Worm (Caenorhabditis elegans): ENCODE measurements around the gene cbd-1.

cbd-1 gene

DNA sequence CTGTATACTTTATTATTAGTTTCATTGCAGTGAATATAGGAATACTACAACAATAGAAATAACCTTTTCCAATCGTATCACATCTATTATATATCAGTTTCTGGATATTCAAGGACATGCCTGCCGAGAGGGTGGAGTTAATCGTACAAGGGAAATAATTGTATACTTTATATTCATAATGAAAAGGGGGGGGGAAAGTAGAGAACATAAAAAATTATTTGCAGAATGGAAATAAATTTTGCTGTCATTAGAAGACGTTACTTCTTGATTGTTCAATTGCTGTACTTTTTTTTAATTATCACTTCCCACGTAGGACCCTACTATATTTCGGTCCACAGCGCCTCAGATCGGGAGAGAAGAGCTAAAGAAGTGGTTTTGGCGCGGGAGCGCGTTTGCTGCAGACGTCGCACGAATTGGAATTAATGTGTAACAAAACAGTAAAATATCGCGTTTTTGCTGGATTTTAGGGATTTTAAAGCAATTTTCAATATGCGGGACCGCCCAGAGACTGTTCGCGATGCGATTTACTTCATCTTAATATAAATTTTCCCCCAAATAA is 25.6 kb downstream of the cbd-1 start, which contains the start of gene dsl-6:
TSS of gene dsl-6 (minus strand) at position 51 of the 559 bp plus-strand sequence.
- peak; percentile 53 for TF ChIP-seq ceh-100 (GFP tag; IDR thresholded peaks at IDR 0.05)
- 0 out of 2 replicates have a peak, but pooled peaks have one; percentile 30 for TF ChIP-seq mcd-1 (GFP tag; IDR thresholded peaks at IDR 0.05)

DNA sequence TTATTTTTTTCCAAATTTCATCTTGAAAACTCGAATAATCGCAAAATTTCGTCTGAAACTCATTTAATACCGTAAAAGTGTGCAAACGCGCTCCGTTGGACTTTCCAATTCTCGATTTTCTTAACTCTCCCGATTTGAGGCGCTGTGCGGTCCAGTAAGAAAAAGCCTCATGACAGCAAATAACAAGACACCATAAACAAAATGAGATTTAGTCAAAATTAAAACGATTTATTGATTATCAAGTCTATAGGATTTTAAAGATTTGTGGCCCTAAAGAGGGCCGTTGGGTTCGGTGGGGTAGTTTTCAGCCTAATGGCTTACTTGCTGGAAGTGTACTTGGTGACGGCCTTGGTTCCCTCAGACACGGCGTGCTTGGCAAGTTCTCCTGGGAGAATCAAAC is 27.3 kb downstream of the cbd-1 start:
- TF ChIP-seq F33H1.4 (GFP tag; IDR thresholded peaks at IDR 0.05), result peak; percentile 57
- 0 out of 2 replicates have a peak, but pooled peaks have one; percentile 64 for TF ChIP-seq F37B4.10 (GFP tag; IDR thresholded peaks at IDR 0.05)
- peak; percentile 88; the same call in 1 of the 2 replicates for TF ChIP-seq F39B2.1 (GFP tag; IDR thresholded peaks at IDR 0.05)
- 0 out of 2 replicates have a peak, but pooled peaks have one; percentile 37 for TF ChIP-seq nfyb-1 (GFP tag; IDR thresholded peaks at IDR 0.05)
- TF ChIP-seq attf-6 (GFP tag; IDR thresholded peaks at IDR 0.05), result peak; percentile 85
- peak; percentile 84 for TF ChIP-seq madf-6 (GFP tag; IDR thresholded peaks at IDR 0.05)
- peak; percentile 73; the same call in 1 of the 2 replicates for TF ChIP-seq Y79H2A.3 (GFP tag; conservative IDR thresholded peaks at IDR 0.05)
- peak; percentile 89 for TF ChIP-seq lin-26 (GFP tag; IDR thresholded peaks at IDR 0.05)
- peak; percentile 90 for TF ChIP-seq dox-1 (GFP tag; IDR thresholded peaks at IDR 0.05)
- 0 out of 2 replicates have a peak, but pooled peaks have one; percentile 72 for TF ChIP-seq cebp-2 (GFP tag; IDR thresholded peaks at IDR 0.05)
- 0 out of 2 replicates have a peak, but pooled peaks have one; percentile 58 for TF ChIP-seq Y95B8A.8 (GFP tag; IDR thresholded peaks at IDR 0.05)
- TF ChIP-seq hrde-1 (tag; optimal IDR thresholded peaks at IDR 0.05; ENCODE audit: borderline replicate concordance), result peak; percentile 10
- TF ChIP-seq Y53G8AR.9 (GFP tag; conservative IDR thresholded peaks at IDR 0.05), result peak; percentile 72
- peak; percentile 73 for TF ChIP-seq mcd-1 (GFP tag; IDR thresholded peaks at IDR 0.05)
- peak; percentile 8 for TF ChIP-seq lsl-1 (GFP tag; optimal IDR thresholded peaks at IDR 0.05)
- peak; percentile 72 for TF ChIP-seq ceh-100 (GFP tag; IDR thresholded peaks at IDR 0.05)
- peak; percentile 74 for TF ChIP-seq D2030.7 (GFP tag; IDR thresholded peaks at IDR 0.05)
- TF ChIP-seq hmg-1.2 (GFP tag; IDR thresholded peaks at IDR 0.05), result peak; percentile 42; the same call in 1 of the 2 replicates
- 0 out of 2 replicates have a peak, but pooled peaks have one; percentile 58 for TF ChIP-seq ztf-28 (GFP tag; IDR thresholded peaks at IDR 0.05)
- TF ChIP-seq ekl-4 (GFP tag; IDR thresholded peaks at IDR 0.05), result peak; percentile 86
- peak; percentile 44; the same call in 1 of the 2 replicates for TF ChIP-seq madf-8 (GFP tag; conservative IDR thresholded peaks at IDR 0.05)
- TF ChIP-seq him-1 (tag; optimal IDR thresholded peaks at IDR 0.05), result peak; percentile 9
- TF ChIP-seq F49E8.2 (tag; optimal IDR thresholded peaks at IDR 0.05; ENCODE audit: insufficient read depth), result peak; percentile 17
- TF ChIP-seq tbp1 (GFP tag; optimal IDR thresholded peaks at IDR 0.05), result peak; percentile 7
- peak; percentile 83 for TF ChIP-seq rcor-1 (GFP tag; IDR thresholded peaks at IDR 0.05)
- TF ChIP-seq ceh-91 (GFP tag; IDR thresholded peaks at IDR 0.05), result peak; percentile 56; the same call in 1 of the 2 replicates
- peak; percentile 72 for TF ChIP-seq hsf-1 (GFP tag; IDR thresholded peaks at IDR 0.05)
- peak; percentile 69; the same call in 1 of the 2 replicates for TF ChIP-seq aptf-2 (GFP tag; conservative IDR thresholded peaks at IDR 0.05)
- peak; percentile 61; the same call in 1 of the 2 replicates for TF ChIP-seq pbrm-1 (GFP tag; IDR thresholded peaks at IDR 0.05)
- TF ChIP-seq attf-3 (GFP tag; conservative IDR thresholded peaks at IDR 0.05), result peak; percentile 39; the same call in 1 of the 2 replicates
- TF ChIP-seq egl-44 (GFP tag; IDR thresholded peaks at IDR 0.05), result 0 out of 2 replicates have a peak, but pooled peaks have one; percentile 33
- 0 out of 2 replicates have a peak, but pooled peaks have one; percentile 48 for TF ChIP-seq C17E4.6 (GFP tag; IDR thresholded peaks at IDR 0.05)
- TF ChIP-seq ztf-25 (GFP tag; IDR thresholded peaks at IDR 0.05), result peak; percentile 74
- TF ChIP-seq madf-3 (GFP tag; IDR thresholded peaks at IDR 0.05), result 0 out of 2 replicates have a peak, but pooled peaks have one; percentile 31
- 0 out of 2 replicates have a peak, but pooled peaks have one; percentile 27 for TF ChIP-seq Y67H2A.10 (GFP tag; conservative IDR thresholded peaks at IDR 0.05)
- peak; percentile 47; the same call in 1 of the 2 replicates for TF ChIP-seq Y53F4B.3 (GFP tag; IDR thresholded peaks at IDR 0.05)
